Fruit fly (Drosophila melanogaster): ENCODE data around the gene eIF5B.
A peak's percentile ranks its signal among the peaks of the same experiment; 100 is the strongest.

Gene eIF5B

dm6 chr3L:3393951-3394834, 66.6 kb downstream of the eIF5B start (continued):
- TF ChIP-seq Fer3 (tag; optimal IDR thresholded peaks at IDR 0.05) (peak; percentile 62), CG13424 (tag; optimal IDR thresholded peaks at IDR 0.05) (peak; percentile 89), dpn (GFP tag; optimal IDR thresholded peaks at IDR 0.05) (no peak), twi (tag; optimal IDR thresholded peaks at IDR 0.05) (no peak), CG10209 (GFP tag; optimal IDR thresholded peaks at IDR 0.05) (no peak), croc (GFP tag; conservative IDR thresholded peaks at IDR 0.05) (peak; percentile 77), shn (GFP tag; optimal IDR thresholded peaks at IDR 0.05) (no peak), tll (GFP tag; optimal IDR thresholded peaks at IDR 0.05) (no peak), exex (tag; optimal IDR thresholded peaks at IDR 0.05) (no peak), CG11504 (tag; optimal IDR thresholded peaks at IDR 0.05) (peak; percentile 91), bowl (GFP tag; IDR thresholded peaks at IDR 0.05) (0 out of 2 replicates have a peak, but pooled peaks have one; percentile 50), CG3995 (GFP tag; optimal IDR thresholded peaks at IDR 0.05) (no peak), Xbp1 (GFP tag; optimal IDR thresholded peaks at IDR 0.05) (no peak), Hr78 (GFP tag; optimal IDR thresholded peaks at IDR 0.05) (peak in 1 of 2 experiments; percentile 80), CG10267 (tag; optimal IDR thresholded peaks at IDR 0.05) (peak; percentile 89), CG6813 (GFP tag; optimal IDR thresholded peaks at IDR 0.05) (no peak), da (GFP tag; optimal IDR thresholded peaks at IDR 0.05) (no peak), pzg (GFP tag; optimal IDR thresholded peaks at IDR 0.05) (no peak), CG11247 (GFP tag; IDR thresholded peaks at IDR 0.05) (peak; percentile 4; the same call in 1 of the 2 replicates), CG1792 (GFP tag; optimal IDR thresholded peaks at IDR 0.05) (peak; percentile 80), CG1529 (GFP tag; optimal IDR thresholded peaks at IDR 0.05) (no peak), CG30431 (GFP tag; optimal IDR thresholded peaks at IDR 0.05) (no peak), CG9437 (GFP tag; optimal IDR thresholded peaks at IDR 0.05) (peak; percentile 79), pum (GFP tag; optimal IDR thresholded peaks at IDR 0.05) (peak; percentile 77), CG16813 (GFP tag; IDR thresholded peaks at IDR 0.05; ENCODE audit: partially characterized antibody) (no peak), mld (GFP tag; IDR thresholded peaks at IDR 0.05; ENCODE audit: partially characterized antibody) (no peak), Meics (GFP tag; optimal IDR thresholded peaks at IDR 0.05) (peak; percentile 57), wor (GFP tag; IDR thresholded peaks at IDR 0.05) (peak; percentile 65), bcd (GFP tag; optimal IDR thresholded peaks at IDR 0.05) (peak; percentile 66), CG11560 (tag; IDR thresholded peaks at IDR 0.05) (no peak), p53 (GFP tag; optimal IDR thresholded peaks at IDR 0.05) (no peak), lmd (GFP tag; IDR thresholded peaks at IDR 0.05) (peak; percentile 3; the same call in 1 of the 2 replicates), psq (GFP tag; optimal IDR thresholded peaks at IDR 0.05) (peak; percentile 89), Scr (GFP tag; IDR thresholded peaks at IDR 0.05; ENCODE audit: partially characterized antibody) (no peak), Stat92E (GFP tag; optimal IDR thresholded peaks at IDR 0.05) (peak in 1 of 3 experiments; percentile 97), sens-2 (GFP tag; IDR thresholded peaks at IDR 0.05) (peak; percentile 83), CG12391 (tag; optimal IDR thresholded peaks at IDR 0.05) (peak; percentile 93), CG11696 (GFP tag; IDR thresholded peaks at IDR 0.05) (peak; percentile 56), CG17186 (GFP tag; optimal IDR thresholded peaks at IDR 0.05) (no peak), en (GFP tag; optimal IDR thresholded peaks at IDR 0.05) (no peak), D19B (GFP tag; optimal IDR thresholded peaks at IDR 0.05) (no peak), CG15514 (GFP tag; optimal IDR thresholded peaks at IDR 0.05) (no peak), sisA (GFP tag; IDR thresholded peaks at IDR 0.05) (peak; percentile 90), dimm (GFP tag; IDR thresholded peaks at IDR 0.05) (peak; percentile 78), bsh (GFP tag; optimal IDR thresholded peaks at IDR 0.05) (peak in 1 of 2 experiments; percentile 96), CTCF (GFP tag; optimal IDR thresholded peaks at IDR 0.05) (peak; percentile 33), Spps (tag; optimal IDR thresholded peaks at IDR 0.05) (peak; percentile 81), Dek (tag; optimal IDR thresholded peaks at IDR 0.05) (peak; percentile 25)
